Fruit fly (Drosophila melanogaster) whole organism, wandering third instar larva: ENCODE results near the gene Cyt-c-p.

Source experiments
- CG32264 ChIP-seq: fragments of 200-800 bp; sonication (Bioruptor generic); optimal IDR thresholded peaks from 2 replicates; lab custom pipeline; 2016; ENCODE audit warnings: missing biosample characterization, missing genetic modification characterization
- GATAd ChIP-seq: sonication (Bioruptor generic); optimal IDR thresholded peaks from 2 replicates; lab custom pipeline; 2016; ENCODE audit warnings: missing biosample characterization, missing genetic modification characterization
- HLH106 ChIP-seq: fragments of 200-800 bp; optimal IDR thresholded peaks from 3 replicates; lab custom pipeline; 2019; ENCODE audit warnings: missing biosample characterization, mild to moderate bottlenecking, missing genetic modification characterization, moderate library complexity
- br ChIP-seq: fragments of 200-800 bp; sonication (Bioruptor generic); optimal IDR thresholded peaks from 2 replicates; lab custom pipeline; 2016; ENCODE audit warnings: missing biosample characterization, missing genetic modification characterization
- brk ChIP-seq: fragments of 200-800 bp; sonication (Bioruptor generic); optimal IDR thresholded peaks from 2 replicates; lab custom pipeline; 2016; ENCODE audit warnings: missing biosample characterization, mild to moderate bottlenecking, missing genetic modification characterization
- dmrt93B ChIP-seq: fragments of 200-800 bp; sonication (Bioruptor generic); optimal IDR thresholded peaks from 2 replicates; lab custom pipeline; 2018; ENCODE audit warnings: missing biosample characterization, mild to moderate bottlenecking, missing genetic modification characterization
- h ChIP-seq: fragments of 200-800 bp; sonication (Bioruptor generic); optimal IDR thresholded peaks from 3 replicates; lab custom pipeline; 2016; ENCODE audit warnings: missing biosample characterization, mild to moderate bottlenecking, missing genetic modification characterization
- lola ChIP-seq: fragments of >200 bp; optimal IDR thresholded peaks from 2 replicates; lab custom pipeline; 2017; ENCODE audit warnings: missing biosample characterization, missing genetic modification characterization
- pan ChIP-seq: fragments of >200 bp; optimal IDR thresholded peaks from 2 replicates; lab custom pipeline; 2017

dm6 chr2L:16687863-16688262 lies 31.9 kb upstream of the Cyt-c-p start:
- no peak for TF ChIP-seq h (GFP tag; lab: Kevin White, UChicago)
- TF ChIP-seq GATAd (GFP tag; lab: Kevin White, UChicago): no peak
- no peak for TF ChIP-seq dmrt93B (GFP tag; lab: Kevin White, UChicago)
- TF ChIP-seq pan (lab: Kevin White, UChicago): no peak
- no peak for TF ChIP-seq brk
- no peak for TF ChIP-seq HLH106
- no peak for TF ChIP-seq br (GFP tag; lab: Kevin White, UChicago)
- TF ChIP-seq CG32264: no peak
- no peak for TF ChIP-seq lola (GFP tag; lab: Kevin White, UChicago)
